Fruit fly (Drosophila melanogaster): ENCODE data around the gene CTCF.

CTCF gene

dm6 chr3L:7381359-7381976 lies 25.0 kb upstream of the CTCF start, which contains the start of the genes SMSr and smid (continued):
- TF ChIP-seq gcm (GFP tag; optimal IDR thresholded peaks at IDR 0.05) (peak; percentile 54), cg (GFP tag; optimal IDR thresholded peaks at IDR 0.05) (no peak), MTF-1 (GFP tag; optimal IDR thresholded peaks at IDR 0.05; ENCODE audit: borderline replicate concordance) (no peak), disco-r (GFP tag; optimal IDR thresholded peaks at IDR 0.05) (no peak), psq (GFP tag; optimal IDR thresholded peaks at IDR 0.05) (no peak), CG4360 (GFP tag; IDR thresholded peaks at IDR 0.05) (no peak), fd64A (GFP tag; optimal IDR thresholded peaks at IDR 0.05) (no peak), da (GFP tag; optimal IDR thresholded peaks at IDR 0.05) (no peak), H15 (GFP tag; IDR thresholded peaks at IDR 0.05) (0 out of 3 replicates have a peak, but pooled peaks have one; percentile 46), C15 (GFP tag; IDR thresholded peaks at IDR 0.05) (no peak), ash1 (GFP tag; optimal IDR thresholded peaks at IDR 0.05) (no peak), CG30431 (GFP tag; optimal IDR thresholded peaks at IDR 0.05) (no peak), CG34224 (GFP tag; IDR thresholded peaks at IDR 0.05; ENCODE audit: partially characterized antibody) (peak; percentile 71), CG17802 (tag; optimal IDR thresholded peaks at IDR 0.05) (peak; percentile 93), fd96Cb (tag; optimal IDR thresholded peaks at IDR 0.05) (peak; percentile 39), dysf (GFP tag; IDR thresholded peaks at IDR 0.05) (peak; percentile 67; the same call in 2 of the 3 replicates), Dad (GFP tag; optimal IDR thresholded peaks at IDR 0.05) (no peak), wor (GFP tag; IDR thresholded peaks at IDR 0.05) (no peak), her (GFP tag; optimal IDR thresholded peaks at IDR 0.05) (no peak), ase (GFP tag; IDR thresholded peaks at IDR 0.05) (0 out of 3 replicates have a peak, but pooled peaks have one; percentile 42), ewg (GFP tag; optimal IDR thresholded peaks at IDR 0.05) (peak; percentile 24), CG17568 (GFP tag; optimal IDR thresholded peaks at IDR 0.05) (no peak), odd (GFP tag; optimal IDR thresholded peaks at IDR 0.05) (no peak), CG18619 (GFP tag; optimal IDR thresholded peaks at IDR 0.05) (peak; percentile 48), pho (GFP tag; optimal IDR thresholded peaks at IDR 0.05) (peak; percentile 61), CG32767 (GFP tag; IDR thresholded peaks at IDR 0.05) (peak; percentile 18; the same call in 1 of the 2 replicates), mld (GFP tag; IDR thresholded peaks at IDR 0.05; ENCODE audit: partially characterized antibody) (peak; percentile 80), CG11560 (tag; IDR thresholded peaks at IDR 0.05) (no peak; the same call in 2 of the 3 replicates), ems (GFP tag; optimal IDR thresholded peaks at IDR 0.05) (peak; percentile 7), Taf1 (GFP tag; IDR thresholded peaks at IDR 0.05) (no peak; the same call in 1 of the 2 replicates), insv (GFP tag; optimal IDR thresholded peaks at IDR 0.05) (peak in 1 of 2 experiments; percentile 44), CG4617 (GFP tag; optimal IDR thresholded peaks at IDR 0.05; ENCODE audit: borderline replicate concordance) (peak; percentile 30), CG3995 (GFP tag; optimal IDR thresholded peaks at IDR 0.05) (peak; percentile 76), B-H2 (GFP tag; optimal IDR thresholded peaks at IDR 0.05) (peak; percentile 23), D (optimal IDR thresholded peaks at IDR 0.05) (no peak), D (GFP tag; optimal IDR thresholded peaks at IDR 0.05) (peak; percentile 28), ato (GFP tag; IDR thresholded peaks at IDR 0.05; ENCODE audit: partially characterized antibody) (peak; percentile 65), seq (GFP tag; IDR thresholded peaks at IDR 0.05) (no peak), CG15269 (tag; optimal IDR thresholded peaks at IDR 0.05) (peak; percentile 59), CG11085 (GFP tag; IDR thresholded peaks at IDR 0.05) (peak; percentile 58), Hr3 (GFP tag; optimal IDR thresholded peaks at IDR 0.05) (peak; percentile 55), Lim3 (GFP tag; IDR thresholded peaks at IDR 0.05) (no peak), tx (GFP tag; optimal IDR thresholded peaks at IDR 0.05) (peak; percentile 60), Spps (tag; optimal IDR thresholded peaks at IDR 0.05) (peak; percentile 8), bigmax (GFP tag; optimal IDR thresholded peaks at IDR 0.05) (peak; percentile 25), HmgD (GFP tag; optimal IDR thresholded peaks at IDR 0.05) (no peak), CG5953 (GFP tag; IDR thresholded peaks at IDR 0.05) (no peak), bab2 (GFP tag; optimal IDR thresholded peaks at IDR 0.05) (peak; percentile 42), CG10979 (tag; optimal IDR thresholded peaks at IDR 0.05) (peak; percentile 62), CG11696 (GFP tag; IDR thresholded peaks at IDR 0.05) (no peak)
